Worm (Caenorhabditis elegans) whole organism, young adult: Measurements from ENCODE around the gene cpna-2.

ENCODE experiments used
- B0261.1 ChIP-seq: sonication (generic microtip); optimal IDR thresholded peaks from 2 replicates; lab custom pipeline; 2016; ENCODE audit warnings: mild to moderate bottlenecking, missing genetic modification characterization, moderate library complexity, missing compliant biosample characterization
- F37B4.10 ChIP-seq: fragments of 200-800 bp; sonication (Bioruptor generic); IDR thresholded peaks from 2 replicates; pipeline ENCODE4 v1.3.6; 2022; ENCODE audit warnings: missing genetic modification characterization, missing compliant biosample characterization
- F57C9.4 ChIP-seq: sonication (generic microtip); optimal IDR thresholded peaks from 2 replicates; lab custom pipeline; 2017; ENCODE audit warnings: mild to moderate bottlenecking, missing genetic modification characterization, missing compliant biosample characterization
- T26A5.8 ChIP-seq: sonication (generic microtip); optimal IDR thresholded peaks from 2 replicates; lab custom pipeline; 2016; ENCODE audit warnings: missing genetic modification characterization, missing compliant biosample characterization
- Y53G8AR.9 ChIP-seq: fragments of 200-800 bp; sonication (Bioruptor generic); conservative IDR thresholded peaks from 2 replicates; pipeline ENCODE4 v1.3.6; 2022; ENCODE audit warnings: missing genetic modification reagents, missing genetic modification characterization, missing compliant biosample characterization
- ama-1 ChIP-seq, 3 experiments: fragments of 150-350 bp in 1 of 3; sonication (generic microtip) in 2 of 3; optimal IDR thresholded peaks; 2 replicates each; lab custom pipeline; 2014 to 2018; ENCODE audit warnings: missing biosample characterization in 2 of 3, missing genetic modification characterization in 2 of 3, missing genetic modification reagents in 2 of 3
- attf-6 ChIP-seq: fragments of 200-800 bp; sonication (Bioruptor generic); IDR thresholded peaks from 2 replicates; pipeline ENCODE4 v1.3.6; 2022; ENCODE audit warnings: missing genetic modification reagents, missing genetic modification characterization, missing compliant biosample characterization
- bed-1 ChIP-seq: fragments of 200-800 bp; sonication (Bioruptor generic); IDR thresholded peaks from 2 replicates; pipeline ENCODE4 v1.3.6; 2022; ENCODE audit warnings: missing genetic modification reagents, missing genetic modification characterization, missing compliant biosample characterization
- cebp-2 ChIP-seq: fragments of 200-800 bp; sonication (Bioruptor generic); IDR thresholded peaks from 2 replicates; pipeline ENCODE4 v1.3.6; 2022; ENCODE audit warnings: missing genetic modification characterization, missing compliant biosample characterization
- ceh-58 ChIP-seq: fragments of 200-800 bp; sonication (Bioruptor generic); IDR thresholded peaks from 2 replicates; pipeline ENCODE4 v1.3.6; 2022; ENCODE audit warnings: missing genetic modification characterization, missing compliant biosample characterization
- ceh-79 ChIP-seq: sonication (generic microtip); optimal IDR thresholded peaks from 2 replicates; lab custom pipeline; 2017; ENCODE audit warnings: mild to moderate bottlenecking, missing genetic modification characterization, missing compliant biosample characterization
- die-1 ChIP-seq: sonication (generic microtip); optimal IDR thresholded peaks from 2 replicates; lab custom pipeline; 2016; ENCODE audit warnings: missing genotype, mild to moderate bottlenecking, missing genetic modification characterization, missing compliant biosample characterization
- egl-44 ChIP-seq: fragments of 200-800 bp; sonication (Bioruptor generic); IDR thresholded peaks from 2 replicates; pipeline ENCODE4 v1.3.6; 2022; ENCODE audit warnings: missing genetic modification reagents, missing genetic modification characterization, missing compliant biosample characterization
- gei-17 ChIP-seq: fragments of 200-800 bp; sonication (Bioruptor generic); optimal IDR thresholded peaks from 2 replicates; lab custom pipeline; 2018; ENCODE audit warnings: mild to moderate bottlenecking, missing genetic modification characterization, missing compliant biosample characterization
- let-526 ChIP-seq: fragments of 200-800 bp; sonication (Bioruptor generic); IDR thresholded peaks from 2 replicates; pipeline ENCODE4 v1.3.6; 2022; ENCODE audit warnings: missing genetic modification reagents, missing genetic modification characterization, missing compliant biosample characterization
- lin-26 ChIP-seq: fragments of 200-800 bp; sonication (Bioruptor generic); IDR thresholded peaks from 2 replicates; pipeline ENCODE4 v1.3.6; 2022; ENCODE audit warnings: missing genetic modification reagents, missing genetic modification characterization, missing compliant biosample characterization
- lsy-27 ChIP-seq: sonication (generic microtip); optimal IDR thresholded peaks from 2 replicates; lab custom pipeline; 2017; ENCODE audit warnings: missing genetic modification characterization, mild to moderate bottlenecking, missing compliant biosample characterization, antibody characterized with exemption, missing genotype, borderline replicate concordance; ENCODE audit not compliant: insufficient read depth
- madf-3 ChIP-seq: fragments of 200-800 bp; sonication (Bioruptor generic); IDR thresholded peaks from 2 replicates; pipeline ENCODE4 v1.3.6; 2022; ENCODE audit warnings: missing genetic modification reagents, missing genetic modification characterization, missing compliant biosample characterization
- nfya-1 ChIP-seq: sonication (generic microtip); optimal IDR thresholded peaks from 2 replicates; lab custom pipeline; 2017; ENCODE audit warnings: antibody characterized with exemption, missing compliant biosample characterization, missing genetic modification characterization, borderline replicate concordance; ENCODE audit not compliant: insufficient read depth
- nhr-27 ChIP-seq: fragments of 200-800 bp; sonication (Bioruptor generic); optimal IDR thresholded peaks from 2 replicates; lab custom pipeline; 2018; ENCODE audit warnings: mild to moderate bottlenecking, missing genetic modification characterization, moderate library complexity, missing compliant biosample characterization
- nhr-80 ChIP-seq: sonication (generic microtip); optimal IDR thresholded peaks from 2 replicates; lab custom pipeline; 2016; ENCODE audit warnings: missing genetic modification characterization, missing compliant biosample characterization
- sea-2 ChIP-seq: fragments of 200-800 bp; sonication (Bioruptor generic); IDR thresholded peaks from 2 replicates; pipeline ENCODE4 v1.3.6; 2022; ENCODE audit warnings: missing genetic modification characterization, missing compliant biosample characterization
- snpc-3.4 ChIP-seq: sonication (generic microtip); optimal IDR thresholded peaks from 2 replicates; lab custom pipeline; 2017; ENCODE audit warnings: missing genetic modification characterization, mild to moderate bottlenecking, missing compliant biosample characterization, antibody characterized with exemption, moderate library complexity, missing genotype, missing genetic modification reagents
- sptf-2 ChIP-seq: fragments of 200-800 bp; sonication (Bioruptor generic); optimal IDR thresholded peaks from 2 replicates; lab custom pipeline; 2018; ENCODE audit warnings: mild to moderate bottlenecking, missing genetic modification characterization, missing compliant biosample characterization
- tbp1 ChIP-seq: fragments of 200-800 bp; sonication (Bioruptor generic); optimal IDR thresholded peaks from 2 replicates; lab custom pipeline; 2018; ENCODE audit warnings: mild to moderate bottlenecking, missing genetic modification characterization, missing compliant biosample characterization
- tbx-9 ChIP-seq: sonication (generic microtip); optimal IDR thresholded peaks from 2 replicates; lab custom pipeline; 2016; ENCODE audit warnings: borderline replicate concordance, missing genetic modification characterization, inconsistent platforms, missing compliant biosample characterization
- xnd-1 ChIP-seq: sonication (generic microtip); optimal IDR thresholded peaks from 2 replicates; lab custom pipeline; 2016; ENCODE audit warnings: missing genotype, missing genetic modification reagents, missing genetic modification characterization, missing compliant biosample characterization
- zfh-2 ChIP-seq: fragments of 200-800 bp; sonication (Bioruptor generic); conservative IDR thresholded peaks from 2 replicates; pipeline ENCODE4 v1.3.6; 2022; ENCODE audit warnings: missing genetic modification reagents, missing genetic modification characterization, missing compliant biosample characterization
- zim-3 ChIP-seq: sonication (generic microtip); optimal IDR thresholded peaks from 2 replicates; lab custom pipeline; 2017; ENCODE audit warnings: mild to moderate bottlenecking, missing genetic modification characterization, moderate library complexity, missing compliant biosample characterization
- ztf-26 ChIP-seq: sonication (generic microtip); optimal IDR thresholded peaks from 2 replicates; lab custom pipeline; 2017; ENCODE audit warnings: missing genetic modification characterization, missing compliant biosample characterization
- ztf-28 ChIP-seq: fragments of 200-800 bp; sonication (Bioruptor generic); IDR thresholded peaks from 2 replicates; pipeline ENCODE4 v1.3.6; 2022; ENCODE audit warnings: missing genetic modification reagents, missing genetic modification characterization, missing compliant biosample characterization

cpna-2 gene

ce11 chrII:7724603-7725002 lies at the start of gene cpna-2:
Gene cpna-2 (plus strand): TSS chrII:7724903.
- TF ChIP-seq die-1 (tag; lab: Kevin White, UChicago) = no peak
- no peak for TF ChIP-seq ceh-79 (tag; lab: Kevin White, UChicago)
- TF ChIP-seq zim-3 = no peak
- TF ChIP-seq B0261.1 = no peak
- TF ChIP-seq ztf-28 = no peak
- TF ChIP-seq snpc-3.4 = no peak
- no peak for TF ChIP-seq nhr-80 (tag; lab: Kevin White, UChicago)
- no peak for TF ChIP-seq F37B4.10 (GFP tag; lab: Robert Waterston, UW)
- TF ChIP-seq ceh-58 (GFP tag; lab: Robert Waterston, UW) = no peak
- TF ChIP-seq T26A5.8 (tag; lab: Kevin White, UChicago) = no peak
- TF ChIP-seq let-526 (GFP tag; lab: Robert Waterston, UW) = no peak
- no peak for TF ChIP-seq tbx-9 (tag; lab: Kevin White, UChicago)
- TF ChIP-seq xnd-1 (tag; lab: Kevin White, UChicago) = no peak

ce11 chrII:7675752-7676151 lies 49.0 kb upstream of the cpna-2 start:
- TF ChIP-seq tbp1 (GFP tag; lab: Kevin White, UChicago) (no peak), lsy-27 (no peak), nhr-27 (tag; lab: Kevin White, UChicago) (no peak), ztf-26 (tag; lab: Kevin White, UChicago) (no peak), cebp-2 (GFP tag; lab: Robert Waterston, UW) (no peak), sea-2 (GFP tag; lab: Robert Waterston, UW) (no peak), lin-26 (GFP tag; lab: Robert Waterston, UW) (no peak), gei-17 (no peak), nfya-1 (no peak), egl-44 (GFP tag; lab: Robert Waterston, UW) (no peak), madf-3 (GFP tag; lab: Robert Waterston, UW) (no peak)

- 0 out of 2 replicates have a peak, but pooled peaks have one; percentile 21 for TF ChIP-seq zfh-2
- no peak for TF ChIP-seq bed-1
Observed at ce11 chrII:7676307-7676905, 48.3 kb upstream of the cpna-2 start.

ce11 chrII:7678512-7678911 lies 46.2 kb upstream of the cpna-2 start:
- TF ChIP-seq zfh-2 (0 out of 2 replicates have a peak, but pooled peaks have one; percentile 45), ama-1 (optimal IDR thresholded peaks at IDR 0.05; lab: Kevin White, UChicago) (no peak), ama-1 (GFP tag; optimal IDR thresholded peaks at IDR 0.05; lab: Kevin White, UChicago) (no peak)

ce11 chrII:7679499-7680012 lies 45.1 kb upstream of the cpna-2 start:
- TF ChIP-seq F57C9.4 (no peak), ceh-58 (GFP tag; lab: Robert Waterston, UW) (no peak), Y53G8AR.9 (GFP tag; lab: Robert Waterston, UW) (no peak), attf-6 (no peak), lsy-27 (no peak), sptf-2 (GFP tag; lab: Kevin White, UChicago) (no peak), F37B4.10 (GFP tag; lab: Robert Waterston, UW) (no peak), lin-26 (GFP tag; lab: Robert Waterston, UW) (no peak)
